Fruit fly (Drosophila melanogaster) Kc167 (cell line): ENCODE results near the gene wol.

Source experiments
- Myc ChIP-seq: fragments of >200 bp; optimal IDR thresholded peaks from 2 replicates; lab custom pipeline; 2017; ENCODE audit warnings: missing external identifiers
- Sin3A ChIP-seq: fragments of >200 bp; optimal IDR thresholded peaks from 2 replicates; lab custom pipeline; 2018; ENCODE audit warnings: missing external identifiers
- h ChIP-seq: fragments of >200 bp; optimal IDR thresholded peaks from 3 replicates; lab custom pipeline; 2018; ENCODE audit warnings: missing external identifiers
- insv ChIP-seq: fragments of >200 bp; optimal IDR thresholded peaks from 3 replicates; lab custom pipeline; 2018; ENCODE audit warnings: missing external identifiers
- psq ChIP-seq: fragments of >200 bp; optimal IDR thresholded peaks from 2 replicates; lab custom pipeline; 2017; ENCODE audit warnings: missing external identifiers
- ttk ChIP-seq: sonication (Bioruptor generic); optimal IDR thresholded peaks from 2 replicates; lab custom pipeline; 2017; ENCODE audit warnings: missing external identifiers

The wol gene

DNA sequence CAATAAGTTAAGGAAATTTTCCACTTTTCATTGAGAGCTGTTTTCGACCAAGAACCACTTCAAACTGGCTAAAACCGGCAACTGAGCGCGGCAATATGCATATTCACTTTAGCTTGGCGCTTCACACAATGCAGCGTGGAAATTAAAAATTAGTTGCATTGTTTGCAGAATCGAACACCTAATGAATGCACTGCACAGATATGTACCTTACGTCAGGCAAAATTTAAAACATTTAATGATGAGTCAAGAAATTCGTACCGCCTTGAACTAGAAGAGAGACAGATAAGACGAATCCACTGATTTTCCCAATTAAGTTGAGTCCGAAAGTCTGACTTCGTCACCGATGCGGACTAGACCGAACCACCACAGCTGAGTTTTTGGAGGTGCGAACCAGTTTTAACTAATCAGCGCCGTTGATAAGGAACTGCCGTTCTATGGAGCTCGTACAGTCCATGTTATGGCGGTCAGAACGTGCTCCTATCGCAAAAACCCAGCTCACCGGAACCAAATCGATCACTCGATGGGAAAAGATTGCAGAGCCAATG is 25.1 kb upstream of the wol start:
- no peak for TF ChIP-seq h (lab: Kevin White, UChicago)
- no peak for TF ChIP-seq psq
- TF ChIP-seq Myc: no peak

DNA sequence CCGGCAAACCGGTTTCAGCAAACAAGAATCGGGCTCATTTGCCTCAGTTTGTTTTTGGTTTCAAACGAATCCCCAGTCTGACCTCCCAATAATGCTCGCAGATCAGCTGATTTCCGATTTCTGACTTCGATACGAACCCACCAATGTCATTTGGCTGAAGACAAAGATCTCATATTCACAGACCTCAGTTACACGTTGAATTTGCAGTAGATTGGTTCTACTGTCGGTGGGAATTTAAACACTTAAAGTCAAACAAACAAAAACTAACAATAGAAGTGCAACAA is 24.4 kb upstream of the wol start, which contains the start of gene CG14275:
Gene CG14275 (plus strand): TSS at position 185 of the 284 bp plus-strand sequence.
- TF ChIP-seq Sin3A (lab: Kevin White, UChicago): no peak
- TF ChIP-seq psq: no peak
- no peak for TF ChIP-seq h (lab: Kevin White, UChicago)
- no peak for TF ChIP-seq Myc
- no peak for TF ChIP-seq insv (lab: Kevin White, UChicago)
- no peak for TF ChIP-seq ttk (lab: Kevin White, UChicago)

DNA sequence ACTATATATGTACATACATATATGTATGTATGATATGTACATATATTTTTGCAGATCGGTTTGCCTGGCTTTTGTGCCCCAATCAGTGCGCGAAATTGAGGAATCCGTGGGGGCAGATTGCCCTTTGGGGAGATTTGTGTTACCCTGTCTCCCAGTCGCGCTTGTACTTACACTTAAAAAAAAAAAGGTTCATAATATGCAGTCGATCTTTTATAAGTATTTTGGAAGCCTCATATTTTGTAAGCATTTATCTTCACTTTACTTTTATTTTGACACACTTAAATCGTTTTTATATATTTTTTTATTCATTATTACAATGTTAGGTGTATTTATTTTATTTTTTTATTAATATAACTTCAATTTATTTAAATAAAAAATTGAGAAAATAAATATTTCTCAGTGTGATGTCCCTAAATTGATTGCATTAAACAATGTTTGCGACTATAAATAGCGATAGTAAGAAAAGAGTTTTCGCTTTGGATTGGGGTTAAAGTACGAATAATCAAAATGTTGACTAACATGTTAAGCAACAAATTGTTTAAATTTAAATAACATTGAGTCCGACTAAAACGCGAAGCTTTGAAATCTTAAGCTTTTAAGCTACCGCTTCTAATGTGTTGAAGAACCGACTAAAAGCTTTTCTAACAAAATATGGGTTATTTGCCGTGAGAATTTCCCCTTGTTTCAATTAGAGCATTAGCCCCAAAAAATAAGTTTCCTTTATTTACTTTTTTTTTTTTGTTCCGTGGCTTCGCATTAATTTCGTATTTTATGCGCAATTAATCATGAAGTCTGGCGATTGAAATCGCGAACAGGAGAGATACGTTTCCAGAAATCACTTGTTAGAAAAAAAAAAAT is 23.9 kb upstream of the wol start:
- TF ChIP-seq ttk (lab: Kevin White, UChicago) (no peak), Myc (no peak), Sin3A (lab: Kevin White, UChicago) (no peak), insv (lab: Kevin White, UChicago) (no peak), h (lab: Kevin White, UChicago) (no peak), psq (no peak)

DNA sequence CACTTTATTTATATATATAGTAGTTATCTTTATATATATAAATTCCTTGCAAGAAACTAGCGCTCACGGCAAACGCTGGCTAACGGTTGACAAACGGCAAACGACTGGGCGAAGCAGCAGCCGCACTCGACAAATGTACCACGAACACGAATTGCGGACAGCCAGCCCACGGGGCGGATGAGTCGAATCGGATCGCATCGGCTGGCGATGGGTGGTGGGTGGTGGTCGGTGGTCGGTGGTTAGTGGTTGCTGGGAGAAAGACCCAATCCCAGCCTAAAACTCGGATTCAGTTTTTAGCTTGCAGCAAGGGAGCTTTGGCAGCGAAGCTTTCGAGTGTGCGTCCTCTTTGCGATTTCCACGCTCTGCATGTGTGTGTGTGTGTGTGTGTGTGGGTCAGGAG is 22.4 kb upstream of the wol start, which contains the start of gene CG7781:
Gene CG7781 (minus strand): TSS at position 260 of the 400 bp plus-strand sequence.
- TF ChIP-seq h (lab: Kevin White, UChicago): no peak
- no peak for TF ChIP-seq ttk (lab: Kevin White, UChicago)
- no peak for TF ChIP-seq Sin3A (lab: Kevin White, UChicago)
- no peak for TF ChIP-seq psq
- TF ChIP-seq Myc: no peak
- TF ChIP-seq insv (lab: Kevin White, UChicago): no peak

DNA sequence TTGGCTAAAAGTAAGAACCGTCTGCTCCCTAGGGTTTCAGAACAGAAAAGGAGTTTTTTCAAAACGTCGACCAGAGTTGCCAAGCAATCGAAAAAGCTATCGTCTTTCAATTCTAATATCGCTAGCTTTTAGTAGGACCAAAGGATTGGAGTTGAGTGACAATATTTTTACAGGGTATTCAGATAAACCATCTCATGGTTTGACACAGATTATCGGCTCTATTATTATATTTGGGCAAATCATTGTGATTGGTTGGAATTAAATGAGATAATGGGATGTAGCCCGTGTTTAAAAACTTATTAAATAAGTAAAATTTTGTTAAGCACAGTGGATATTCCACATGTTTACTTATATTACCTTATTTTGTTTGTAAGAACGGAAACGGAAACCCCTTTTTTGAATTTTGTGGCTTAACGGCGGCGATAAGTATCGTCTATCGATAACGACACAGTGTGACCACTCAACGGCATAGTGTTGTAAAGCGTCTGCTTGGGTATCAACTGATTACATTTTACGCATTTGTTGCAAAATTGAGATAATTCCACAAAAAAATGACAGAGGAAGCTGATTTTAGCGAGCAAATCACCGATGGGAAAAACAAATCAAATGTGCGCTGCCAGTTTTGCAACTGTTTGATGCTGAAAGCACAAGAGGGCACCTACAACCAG is 17.2 kb upstream of the wol start, which contains the start of the genes mtsh and strat:
Gene mtsh (minus strand): TSS at position 51 of the 668 bp plus-strand sequence.
Gene strat (plus strand): TSS at position 471 of the 668 bp plus-strand sequence.
- TF ChIP-seq Myc: no peak
- TF ChIP-seq insv (lab: Kevin White, UChicago): no peak
- TF ChIP-seq ttk (lab: Kevin White, UChicago): no peak

DNA sequence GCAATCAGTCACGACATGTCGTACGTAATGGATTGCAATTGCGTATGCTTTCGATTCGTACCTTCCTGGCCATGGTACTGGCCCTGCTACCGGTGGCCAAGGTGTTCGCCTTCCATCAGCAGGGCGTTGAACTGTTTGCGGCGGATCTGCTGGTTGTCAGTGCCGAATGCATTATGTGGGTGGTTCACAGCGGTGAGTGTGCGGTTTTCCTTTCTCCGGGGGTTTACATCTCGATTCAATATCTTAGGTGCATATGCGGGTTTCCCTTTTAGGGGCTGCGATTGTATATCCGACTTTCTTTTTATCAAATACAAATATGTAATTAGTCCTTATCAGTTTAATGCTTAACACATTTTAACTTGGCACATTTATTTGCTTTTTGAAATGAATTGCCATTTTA is 9.0 kb upstream of the wol start:
- no peak for TF ChIP-seq Sin3A (lab: Kevin White, UChicago)
- TF ChIP-seq insv (lab: Kevin White, UChicago): no peak
- TF ChIP-seq Myc: no peak
- no peak for TF ChIP-seq ttk (lab: Kevin White, UChicago)
- TF ChIP-seq psq: no peak
- no peak for TF ChIP-seq h (lab: Kevin White, UChicago)

DNA sequence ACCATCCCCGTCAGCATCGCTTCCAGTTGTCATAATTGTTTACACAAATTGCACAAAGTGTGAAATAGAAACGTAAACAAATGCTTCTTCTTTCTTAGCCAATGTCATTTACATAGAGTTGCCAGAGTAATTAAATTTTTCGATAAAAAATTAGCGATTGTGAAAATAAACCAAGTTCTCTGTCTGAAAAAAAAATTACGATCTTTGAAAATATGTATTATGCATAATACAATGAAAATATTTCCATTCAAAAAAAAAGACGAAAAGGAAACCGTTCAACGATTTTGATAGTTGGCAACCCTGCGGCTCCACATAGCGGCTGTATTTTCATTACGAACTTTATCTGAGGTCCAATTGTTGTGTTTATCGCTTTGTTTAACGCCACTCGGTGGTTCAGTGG is 8.3 kb upstream of the wol start, which contains the start of the genes CG7810 and CG7806:
Gene CG7810 (minus strand): TSS at position 105 of the 400 bp plus-strand sequence.
Gene CG7806 (plus strand): TSS at position 309 of the 400 bp plus-strand sequence.
- TF ChIP-seq h (lab: Kevin White, UChicago) (no peak), insv (lab: Kevin White, UChicago) (no peak), psq (no peak), Sin3A (lab: Kevin White, UChicago) (no peak), ttk (lab: Kevin White, UChicago) (no peak), Myc (no peak)

DNA sequence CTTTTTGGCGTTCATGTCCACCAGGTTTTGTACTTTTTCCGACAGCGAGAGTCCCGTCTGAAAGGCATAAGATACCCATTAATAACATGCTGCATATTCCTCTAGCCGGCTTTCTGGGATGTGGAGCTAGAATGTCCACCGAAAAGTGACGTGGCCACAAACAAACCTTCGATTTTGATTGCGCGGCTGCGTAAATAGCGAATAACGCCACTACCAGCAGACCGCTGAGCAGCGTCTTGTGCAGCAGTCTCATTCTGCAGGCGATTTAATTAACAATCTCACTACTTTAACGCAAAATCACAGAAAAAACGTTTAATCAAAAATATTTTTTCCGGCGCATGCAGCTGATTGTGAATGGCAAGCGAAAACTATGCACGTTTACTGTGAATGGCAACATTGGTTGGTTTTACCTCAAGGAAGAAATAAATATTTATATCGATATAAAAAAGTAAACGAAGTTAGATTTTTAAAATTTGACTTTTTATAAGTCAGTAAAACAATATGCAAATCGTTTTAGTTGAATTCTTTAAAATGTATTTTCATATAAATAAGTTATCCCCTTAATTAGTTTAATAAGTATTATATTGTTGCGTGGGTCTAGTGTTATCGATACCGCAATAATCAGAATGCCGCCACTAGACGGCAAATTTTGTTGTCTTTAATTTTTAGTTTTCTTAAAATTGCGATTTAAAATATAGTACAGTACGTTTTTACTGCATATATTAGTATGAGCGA is 5.2 kb upstream of the wol start, which contains the start of the genes Ostgamma and Mettl14:
Gene Ostgamma (minus strand): TSS at position 376 of the 735 bp plus-strand sequence.
Gene Mettl14 (plus strand): TSS at position 611 of the 735 bp plus-strand sequence.
- no peak for TF ChIP-seq psq
- no peak for TF ChIP-seq Myc
- no peak for TF ChIP-seq insv (lab: Kevin White, UChicago)
- no peak for TF ChIP-seq h (lab: Kevin White, UChicago)
- no peak for TF ChIP-seq ttk (lab: Kevin White, UChicago)
- TF ChIP-seq Sin3A (lab: Kevin White, UChicago): no peak

DNA sequence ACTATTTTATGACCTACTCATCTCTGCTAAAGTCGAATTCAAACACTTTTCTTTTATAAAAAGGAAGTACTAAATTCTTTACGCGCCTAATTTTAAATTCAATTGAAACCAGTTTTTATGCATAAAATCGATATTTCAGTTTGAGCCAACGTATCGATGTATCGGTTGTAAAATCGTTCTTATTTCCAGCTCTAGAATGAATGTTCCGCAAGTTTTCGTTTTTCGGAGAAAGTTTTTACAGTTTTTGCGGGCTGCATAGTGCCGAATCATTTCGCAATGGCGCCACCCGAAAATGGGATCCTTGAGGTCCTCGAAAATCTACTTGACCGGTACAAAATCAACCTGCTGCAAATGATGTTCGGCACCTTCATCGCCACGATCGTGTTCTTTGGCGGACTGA is 2.6 kb upstream of the wol start, which contains the start of gene CG7840:
Gene CG7840 (plus strand): TSS at position 178 of the 400 bp plus-strand sequence.
- no peak for TF ChIP-seq psq
- no peak for TF ChIP-seq Myc
- TF ChIP-seq insv (lab: Kevin White, UChicago): no peak
- no peak for TF ChIP-seq Sin3A (lab: Kevin White, UChicago)
- TF ChIP-seq h (lab: Kevin White, UChicago): no peak
- no peak for TF ChIP-seq ttk (lab: Kevin White, UChicago)

DNA sequence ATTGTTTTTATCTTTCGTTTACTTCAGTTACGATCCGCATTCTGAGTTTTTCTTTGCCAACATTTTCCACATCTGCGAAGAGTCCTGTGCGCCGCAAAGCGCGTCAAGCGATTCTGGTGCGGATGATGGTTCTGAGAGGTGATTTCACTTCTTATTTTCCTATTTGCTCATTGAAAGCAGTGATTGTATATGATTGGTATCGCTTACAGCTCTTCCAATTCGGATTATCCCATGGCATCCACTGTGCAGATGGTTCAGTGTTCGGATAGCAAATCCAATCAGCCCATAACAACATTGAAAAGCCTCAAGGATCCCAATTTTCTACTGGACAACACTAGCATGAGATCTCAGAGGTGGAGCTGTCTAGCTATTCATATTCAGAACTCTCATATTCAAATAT is 1.9 kb upstream of the wol start:
- TF ChIP-seq ttk (lab: Kevin White, UChicago) (no peak), psq (no peak), insv (lab: Kevin White, UChicago) (no peak), Myc (no peak), h (lab: Kevin White, UChicago) (no peak), Sin3A (lab: Kevin White, UChicago) (no peak)
